Worm (Caenorhabditis elegans): ENCODE measurements around the gene efn-2.

efn-2 gene

DNA sequence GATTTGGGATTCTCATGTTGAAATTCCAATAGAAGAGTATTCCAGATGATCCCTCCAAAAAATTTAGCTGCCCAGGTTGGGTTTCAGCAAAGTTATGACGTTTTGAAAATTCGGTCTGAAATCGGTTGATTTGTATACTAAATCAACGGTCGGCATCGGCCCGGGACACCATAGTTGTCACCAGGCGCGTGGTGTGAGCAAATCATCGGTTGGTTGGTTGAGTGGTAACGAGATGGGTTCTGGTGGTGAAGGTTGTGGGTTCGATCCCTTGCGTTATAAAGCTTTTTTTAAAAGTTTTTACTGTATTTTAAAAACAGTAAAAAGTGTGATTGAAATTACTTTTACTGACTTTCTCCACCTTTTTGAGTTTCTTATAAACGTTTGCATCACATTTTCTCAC, 27.6 kb upstream of the efn-2 start:
- TF ChIP-seq tbx-37 (GFP tag; conservative IDR thresholded peaks at IDR 0.05): 0 out of 2 replicates have a peak, but pooled peaks have one; percentile 10
- peak; percentile 70 for TF ChIP-seq flt-1 (GFP tag; IDR thresholded peaks at IDR 0.05)
- TF ChIP-seq tbx-11 (GFP tag; IDR thresholded peaks at IDR 0.05): 0 out of 2 replicates have a peak, but pooled peaks have one; percentile 33

- TF ChIP-seq tra-4 (tag; optimal IDR thresholded peaks at IDR 0.05) (no peak), tbx-37 (GFP tag; conservative IDR thresholded peaks at IDR 0.05) (no peak), flt-1 (GFP tag; IDR thresholded peaks at IDR 0.05) (no peak), hnd-1 (tag; optimal IDR thresholded peaks at IDR 0.05) (no peak), tbx-11 (GFP tag; IDR thresholded peaks at IDR 0.05) (no peak), F13C5.2 (tag; optimal IDR thresholded peaks at IDR 0.05) (no peak), ceh-13 (GFP tag; optimal IDR thresholded peaks at IDR 0.05) (no peak)
These were observed 21.2 kb upstream of the efn-2 start, which contains the start of gene zim-2 for ce11 chrIV:10554947-10555346. zim-2 (plus strand) TSS chrIV:10555247.

DNA sequence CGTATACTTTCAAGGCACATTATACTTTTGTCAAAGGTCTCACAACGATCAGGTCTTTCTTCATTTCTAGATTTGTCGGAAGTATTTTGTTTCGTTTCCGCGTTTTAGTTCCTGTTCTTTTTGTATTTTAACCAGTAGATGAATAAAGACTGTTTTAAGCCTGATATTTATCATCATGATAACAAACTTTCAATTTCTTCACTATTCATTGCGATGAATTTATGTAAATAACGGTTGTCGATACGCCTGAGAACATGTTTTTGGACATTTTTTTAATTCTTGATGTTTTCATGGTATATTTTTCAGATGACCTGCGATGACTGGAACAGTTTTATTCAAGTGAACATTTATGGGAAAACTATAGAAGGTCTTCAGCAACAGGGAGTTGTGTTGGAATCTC, 17.7 kb upstream of the efn-2 start, which contains the start of gene zim-3:
zim-3 (plus strand) TSS at position 301 of the 400 bp plus-strand sequence.
- no peak for TF ChIP-seq flt-1 (GFP tag; IDR thresholded peaks at IDR 0.05)
- no peak for TF ChIP-seq aly-1 (tag; optimal IDR thresholded peaks at IDR 0.05)
- TF ChIP-seq tbx-11 (GFP tag; IDR thresholded peaks at IDR 0.05): no peak
- TF ChIP-seq pes-1 (GFP tag; IDR thresholded peaks at IDR 0.05): no peak
- TF ChIP-seq hnd-1 (tag; optimal IDR thresholded peaks at IDR 0.05): no peak
- no peak for TF ChIP-seq ets-7 (tag; optimal IDR thresholded peaks at IDR 0.05)
- no peak for TF ChIP-seq hmg-4 (GFP tag; optimal IDR thresholded peaks at IDR 0.05)
- no peak for TF ChIP-seq sea-1 (GFP tag; conservative IDR thresholded peaks at IDR 0.05)
- no peak for TF ChIP-seq hmbx-1 (tag; optimal IDR thresholded peaks at IDR 0.05)
- no peak for TF ChIP-seq scrt-1 (GFP tag; IDR thresholded peaks at IDR 0.05)
- TF ChIP-seq ama-1 (optimal IDR thresholded peaks at IDR 0.05): no peak
- no peak for TF ChIP-seq ceh-36 (tag; optimal IDR thresholded peaks at IDR 0.05)
- no peak for TF ChIP-seq B0310.2 (tag; optimal IDR thresholded peaks at IDR 0.05)
- TF ChIP-seq ceh-13 (GFP tag; optimal IDR thresholded peaks at IDR 0.05): no peak
- no peak for TF ChIP-seq F13C5.2 (tag; optimal IDR thresholded peaks at IDR 0.05)
- TF ChIP-seq tra-4 (tag; optimal IDR thresholded peaks at IDR 0.05): no peak
- no peak for TF ChIP-seq tbx-37 (GFP tag; conservative IDR thresholded peaks at IDR 0.05)

DNA sequence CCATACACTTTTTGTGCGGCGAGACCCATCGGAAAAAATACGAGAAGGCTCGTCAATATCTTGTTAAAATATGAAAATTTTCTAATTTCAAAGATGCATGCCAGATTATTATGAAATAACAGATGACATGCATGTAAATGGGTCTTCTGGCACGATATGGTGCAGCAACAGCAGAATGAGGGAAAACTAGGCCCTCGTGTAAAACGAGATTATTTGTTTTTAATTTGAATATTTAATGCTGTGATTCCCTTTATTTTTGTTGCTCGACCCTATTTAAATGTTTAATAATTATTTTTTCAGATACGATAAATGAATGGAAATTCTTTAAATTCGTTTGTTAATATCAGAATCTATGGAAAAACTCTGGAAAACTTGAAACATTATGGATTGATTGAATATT, 14.5 kb upstream of the efn-2 start, which contains the start of gene him-8:
him-8 (plus strand) TSS at position 301 of the 400 bp plus-strand sequence.
- TF ChIP-seq tra-4 (tag; optimal IDR thresholded peaks at IDR 0.05): no peak
- no peak for TF ChIP-seq F13C5.2 (tag; optimal IDR thresholded peaks at IDR 0.05)
- TF ChIP-seq tbx-11 (GFP tag; IDR thresholded peaks at IDR 0.05): no peak

- no peak for TF ChIP-seq scrt-1 (GFP tag; IDR thresholded peaks at IDR 0.05)
- no peak for TF ChIP-seq ama-1 (optimal IDR thresholded peaks at IDR 0.05)
- no peak for TF ChIP-seq pes-1 (GFP tag; IDR thresholded peaks at IDR 0.05)
- TF ChIP-seq B0310.2 (tag; optimal IDR thresholded peaks at IDR 0.05): no peak
These were observed 11.5 kb upstream of the efn-2 start for ce11 chrIV:10564613-10565012.

DNA sequence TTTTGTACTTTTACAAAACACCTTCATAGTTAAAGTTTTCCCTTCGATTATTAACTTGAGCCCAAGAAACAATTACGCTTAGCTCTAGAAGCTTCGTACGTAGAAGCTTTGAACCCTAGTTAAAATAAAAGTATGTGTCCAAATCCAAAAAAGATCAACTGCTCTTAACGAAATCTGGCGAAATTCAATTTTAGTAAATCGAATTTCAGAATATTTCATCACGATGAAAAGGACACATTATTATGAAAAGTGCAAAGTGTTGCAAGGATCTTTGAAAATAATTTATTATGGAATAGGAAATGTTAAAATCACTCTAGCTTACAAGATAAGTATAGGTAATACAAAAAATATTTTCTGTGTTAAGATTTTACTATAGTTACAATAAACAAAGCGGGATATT, 10.9 kb upstream of the efn-2 start:
- TF ChIP-seq ceh-13 (GFP tag; optimal IDR thresholded peaks at IDR 0.05) (no peak), ama-1 (optimal IDR thresholded peaks at IDR 0.05) (no peak), hmg-4 (GFP tag; optimal IDR thresholded peaks at IDR 0.05) (no peak), sea-1 (GFP tag; conservative IDR thresholded peaks at IDR 0.05) (no peak), tra-4 (tag; optimal IDR thresholded peaks at IDR 0.05) (no peak), F13C5.2 (tag; optimal IDR thresholded peaks at IDR 0.05) (no peak), ceh-36 (tag; optimal IDR thresholded peaks at IDR 0.05) (no peak), tbx-37 (GFP tag; conservative IDR thresholded peaks at IDR 0.05) (no peak), scrt-1 (GFP tag; IDR thresholded peaks at IDR 0.05) (no peak), hnd-1 (tag; optimal IDR thresholded peaks at IDR 0.05) (no peak), tbx-11 (GFP tag; IDR thresholded peaks at IDR 0.05) (no peak), aly-1 (tag; optimal IDR thresholded peaks at IDR 0.05) (no peak), pes-1 (GFP tag; IDR thresholded peaks at IDR 0.05) (no peak), ets-7 (tag; optimal IDR thresholded peaks at IDR 0.05) (no peak), B0310.2 (tag; optimal IDR thresholded peaks at IDR 0.05) (no peak), hmbx-1 (tag; optimal IDR thresholded peaks at IDR 0.05) (no peak), flt-1 (GFP tag; IDR thresholded peaks at IDR 0.05) (no peak)

DNA sequence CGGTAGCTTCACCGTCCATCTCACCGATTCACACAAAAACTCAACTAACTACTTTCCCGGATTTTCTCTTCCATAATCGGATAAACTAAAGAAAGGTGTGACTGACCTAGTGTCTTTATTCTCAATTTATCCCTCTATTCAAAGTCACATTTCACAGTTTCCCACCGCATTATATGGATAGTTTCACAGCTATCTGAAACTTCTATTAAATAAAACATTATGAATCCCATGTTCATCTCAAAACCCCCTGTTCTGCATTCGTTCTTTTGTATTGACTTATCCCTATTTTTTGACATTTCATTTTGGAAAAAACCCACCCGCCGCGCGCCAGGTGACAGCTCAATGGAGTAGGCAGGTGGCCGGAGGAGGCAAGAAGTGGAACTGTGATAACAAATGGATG, 8.3 kb upstream of the efn-2 start:
- TF ChIP-seq ets-7 (tag; optimal IDR thresholded peaks at IDR 0.05): no peak
- no peak for TF ChIP-seq tra-4 (tag; optimal IDR thresholded peaks at IDR 0.05)
- TF ChIP-seq sea-1 (GFP tag; conservative IDR thresholded peaks at IDR 0.05): no peak
- no peak for TF ChIP-seq hmg-4 (GFP tag; optimal IDR thresholded peaks at IDR 0.05)
- no peak for TF ChIP-seq scrt-1 (GFP tag; IDR thresholded peaks at IDR 0.05)
- no peak for TF ChIP-seq tbx-37 (GFP tag; conservative IDR thresholded peaks at IDR 0.05)
- no peak for TF ChIP-seq hmbx-1 (tag; optimal IDR thresholded peaks at IDR 0.05)
- TF ChIP-seq hnd-1 (tag; optimal IDR thresholded peaks at IDR 0.05): no peak
- TF ChIP-seq tbx-11 (GFP tag; IDR thresholded peaks at IDR 0.05): no peak
- TF ChIP-seq pes-1 (GFP tag; IDR thresholded peaks at IDR 0.05): no peak
- TF ChIP-seq B0310.2 (tag; optimal IDR thresholded peaks at IDR 0.05): no peak
- TF ChIP-seq aly-1 (tag; optimal IDR thresholded peaks at IDR 0.05): no peak
- TF ChIP-seq flt-1 (GFP tag; IDR thresholded peaks at IDR 0.05): no peak
- no peak for TF ChIP-seq ama-1 (optimal IDR thresholded peaks at IDR 0.05)
- no peak for TF ChIP-seq ceh-13 (GFP tag; optimal IDR thresholded peaks at IDR 0.05)
- no peak for TF ChIP-seq ceh-36 (tag; optimal IDR thresholded peaks at IDR 0.05)

DNA sequence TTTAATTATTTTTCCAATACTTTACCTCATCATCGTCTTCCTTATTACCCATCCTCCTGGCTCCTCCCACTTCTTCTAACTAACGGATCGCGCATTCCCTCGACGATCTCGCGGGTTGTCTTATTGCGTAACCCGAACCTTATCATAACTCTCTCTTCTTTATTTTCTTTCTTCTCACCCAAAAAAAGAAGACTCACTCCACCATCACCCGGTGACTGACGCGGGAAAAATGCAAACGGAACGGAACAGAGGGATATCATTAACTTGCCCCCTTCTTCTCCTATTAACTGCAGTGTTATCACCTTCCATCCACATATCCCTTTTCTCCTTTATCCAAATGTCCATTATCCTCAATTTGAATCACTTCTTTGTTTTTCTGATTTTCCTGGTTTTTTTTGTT, 6.1 kb upstream of the efn-2 start:
- TF ChIP-seq ceh-36 (tag; optimal IDR thresholded peaks at IDR 0.05) (no peak), ama-1 (optimal IDR thresholded peaks at IDR 0.05) (no peak), ets-7 (tag; optimal IDR thresholded peaks at IDR 0.05) (no peak), F13C5.2 (tag; optimal IDR thresholded peaks at IDR 0.05) (no peak), sea-1 (GFP tag; conservative IDR thresholded peaks at IDR 0.05) (no peak)
